Fruit fly (Drosophila melanogaster) whole organism, embryonic: ENCODE results near the gene Tollo.

Source experiments
- Abd-B ChIP-seq: fragments of 200-800 bp; sonication (Bioruptor generic); optimal IDR thresholded peaks from 2 replicates; lab custom pipeline; 2018; ENCODE audit warnings: missing biosample characterization, mild to moderate bottlenecking, missing genetic modification characterization, moderate library complexity
- CG12299 ChIP-seq: fragments of 200-800 bp; sonication (Bioruptor generic); optimal IDR thresholded peaks from 2 replicates; lab custom pipeline; 2018; ENCODE audit warnings: missing biosample characterization, mild to moderate bottlenecking, missing genetic modification characterization
- CG12744 ChIP-seq: fragments of 200-800 bp; sonication (Bioruptor generic); optimal IDR thresholded peaks from 2 replicates; lab custom pipeline; 2016; ENCODE audit warnings: missing biosample characterization, missing genetic modification characterization
- CG14014 ChIP-seq: fragments of 200-800 bp; sonication (Bioruptor generic); IDR thresholded peaks from 2 replicates; pipeline ENCODE4 v1.3.6; 2022; ENCODE audit warnings: missing biosample characterization, missing genetic modification characterization
- CG1792 ChIP-seq: fragments of 200-800 bp; sonication (Bioruptor generic); optimal IDR thresholded peaks from 2 replicates; lab custom pipeline; 2016; ENCODE audit warnings: missing biosample characterization, missing genetic modification characterization
- CG18011 ChIP-seq: fragments of 200-800 bp; sonication (Bioruptor generic); optimal IDR thresholded peaks from 2 replicates; lab custom pipeline; 2017; ENCODE audit warnings: missing biosample characterization, missing genetic modification characterization, mild to moderate bottlenecking, moderate library complexity, missing genotype
- CG18262 ChIP-seq: fragments of 200-800 bp; optimal IDR thresholded peaks from 3 replicates; lab custom pipeline; 2019; ENCODE audit warnings: missing biosample characterization, mild to moderate bottlenecking, missing genetic modification characterization, moderate library complexity
- CG2116 ChIP-seq: fragments of 200-800 bp; sonication (Bioruptor generic); optimal IDR thresholded peaks from 3 replicates; lab custom pipeline; 2018; ENCODE audit warnings: missing biosample characterization, mild to moderate bottlenecking, missing genetic modification characterization
- CG2712 ChIP-seq: fragments of 200-800 bp; optimal IDR thresholded peaks from 3 replicates; lab custom pipeline; 2019; ENCODE audit warnings: missing biosample characterization, mild to moderate bottlenecking, missing genetic modification characterization, moderate library complexity
- CG3065 ChIP-seq: fragments of 200-800 bp; sonication (Bioruptor generic); optimal IDR thresholded peaks from 2 replicates; lab custom pipeline; 2016; ENCODE audit warnings: missing biosample characterization, missing genetic modification characterization
- CG3838 ChIP-seq: fragments of 200-800 bp; sonication (Bioruptor generic); optimal IDR thresholded peaks from 3 replicates; lab custom pipeline; 2016; ENCODE audit warnings: missing biosample characterization, missing genetic modification characterization
- CG4854 ChIP-seq: fragments of 200-800 bp; sonication (Bioruptor generic); optimal IDR thresholded peaks from 2 replicates; lab custom pipeline; 2016; ENCODE audit warnings: missing biosample characterization, missing genetic modification characterization, inconsistent platforms
- CG6854 ChIP-seq: fragments of 200-800 bp; sonication (Bioruptor generic); optimal IDR thresholded peaks from 3 replicates; lab custom pipeline; 2017; ENCODE audit warnings: missing biosample characterization, mild to moderate bottlenecking, missing genetic modification characterization
- CG8388 ChIP-seq: fragments of 200-800 bp; sonication (Bioruptor generic); optimal IDR thresholded peaks from 2 replicates; lab custom pipeline; 2019; ENCODE audit warnings: missing biosample characterization, mild to moderate bottlenecking, missing genetic modification characterization, moderate library complexity
- CG8924 ChIP-seq: fragments of 200-800 bp; optimal IDR thresholded peaks from 3 replicates; lab custom pipeline; 2019; ENCODE audit warnings: missing biosample characterization, mild to moderate bottlenecking, missing genetic modification characterization, moderate library complexity
- CG9876 ChIP-seq: fragments of 200-800 bp; sonication (Bioruptor generic); optimal IDR thresholded peaks from 2 replicates; lab custom pipeline; 2016; ENCODE audit warnings: missing biosample characterization, missing genetic modification characterization
- CoRest ChIP-seq: fragments of 200-800 bp; sonication (Bioruptor generic); optimal IDR thresholded peaks from 3 replicates; lab custom pipeline; 2018; ENCODE audit warnings: missing biosample characterization, mild to moderate bottlenecking, missing genetic modification characterization, moderate library complexity
- E2f1 ChIP-seq: fragments of 200-800 bp; sonication (Bioruptor generic); IDR thresholded peaks from 2 replicates; pipeline ENCODE4 v1.3.6; 2022; ENCODE audit warnings: missing biosample characterization, missing genetic modification characterization
- HHEX ChIP-seq: fragments of 200-800 bp; sonication (Bioruptor generic); optimal IDR thresholded peaks from 3 replicates; lab custom pipeline; 2017; ENCODE audit warnings: missing biosample characterization, mild to moderate bottlenecking, missing genetic modification characterization, missing genetic modification reagents
- Hand ChIP-seq: fragments of 200-800 bp; sonication (Bioruptor generic); optimal IDR thresholded peaks from 2 replicates; lab custom pipeline; 2017; ENCODE audit warnings: mild to moderate bottlenecking, missing biosample characterization, missing genetic modification reagents, missing genetic modification characterization
- Lhr ChIP-seq: fragments of 200-800 bp; sonication (Bioruptor generic); optimal IDR thresholded peaks from 3 replicates; lab custom pipeline; 2017; ENCODE audit warnings: mild to moderate bottlenecking, missing biosample characterization, missing genetic modification reagents, missing genetic modification characterization
- NK7.1 ChIP-seq: fragments of 200-800 bp; sonication (Bioruptor generic); optimal IDR thresholded peaks from 3 replicates; lab custom pipeline; 2016; ENCODE audit warnings: missing biosample characterization, missing genetic modification characterization
- Nf-YA ChIP-seq: fragments of 200-800 bp; sonication (Bioruptor generic); IDR thresholded peaks from 2 replicates; pipeline ENCODE4 v1.3.6; 2022; ENCODE audit warnings: missing biosample characterization, missing genetic modification characterization
- Ptx1 ChIP-seq: fragments of 200-800 bp; sonication (Bioruptor generic); IDR thresholded peaks from 2 replicates; pipeline ENCODE4 v1.3.6; 2022; ENCODE audit warnings: missing biosample characterization, missing genetic modification characterization
- Rx ChIP-seq: fragments of 200-800 bp; sonication (Bioruptor generic); IDR thresholded peaks from 2 replicates; pipeline ENCODE4 v1.3.6; 2022; ENCODE audit warnings: missing biosample characterization, missing genetic modification characterization
- YL-1 ChIP-seq: fragments of 200-800 bp; sonication (Bioruptor generic); optimal IDR thresholded peaks from 3 replicates; lab custom pipeline; 2017; ENCODE audit warnings: missing biosample characterization, mild to moderate bottlenecking, missing genetic modification characterization
- abd-A ChIP-seq: fragments of 200-800 bp; sonication (Bioruptor generic); optimal IDR thresholded peaks from 3 replicates; lab custom pipeline; 2019; ENCODE audit warnings: missing biosample characterization, mild to moderate bottlenecking, missing genetic modification characterization, moderate library complexity
- bsh ChIP-seq, 2 experiments: fragments of 200-800 bp; sonication (Bioruptor generic); optimal IDR thresholded peaks; 2 replicates each; lab custom pipeline; 2017 to 2018; ENCODE audit warnings: mild to moderate bottlenecking in 2 of 2, missing biosample characterization in 2 of 2, missing genetic modification characterization in 2 of 2, moderate library complexity in 1 of 2
- eve ChIP-seq, 2 experiments: fragments of >200 bp; optimal IDR thresholded peaks; 2 replicates each; lab custom pipeline; 2017; ENCODE audit warnings: missing biosample characterization in 2 of 2, missing genetic modification characterization in 2 of 2
- fd64A ChIP-seq: fragments of 200-800 bp; sonication (Bioruptor generic); optimal IDR thresholded peaks from 3 replicates; lab custom pipeline; 2018; ENCODE audit warnings: missing biosample characterization, mild to moderate bottlenecking, missing genetic modification characterization
- gem ChIP-seq: fragments of 200-800 bp; sonication (Bioruptor generic); optimal IDR thresholded peaks from 2 replicates; lab custom pipeline; 2019; ENCODE audit warnings: missing biosample characterization, mild to moderate bottlenecking, missing genetic modification characterization, moderate library complexity
- grau ChIP-seq: fragments of 200-800 bp; optimal IDR thresholded peaks from 3 replicates; lab custom pipeline; 2019; ENCODE audit warnings: missing biosample characterization, mild to moderate bottlenecking, missing genetic modification characterization, moderate library complexity
- grn ChIP-seq: fragments of 200-800 bp; sonication (Bioruptor generic); optimal IDR thresholded peaks from 3 replicates; lab custom pipeline; 2017; ENCODE audit warnings: missing biosample characterization, missing genetic modification characterization
- gt ChIP-seq: fragments of 200-800 bp; sonication (Bioruptor generic); IDR thresholded peaks from 2 replicates; pipeline ENCODE4 v1.3.6; 2022; ENCODE audit warnings: missing biosample characterization, missing genetic modification characterization
- jing ChIP-seq: fragments of 200-800 bp; sonication (Bioruptor generic); optimal IDR thresholded peaks from 2 replicates; lab custom pipeline; 2018; ENCODE audit warnings: missing biosample characterization, mild to moderate bottlenecking, missing genetic modification characterization
- klu ChIP-seq: fragments of 200-800 bp; sonication (Bioruptor generic); IDR thresholded peaks from 2 replicates; pipeline ENCODE4 v1.3.6; 2022; ENCODE audit warnings: missing biosample characterization, missing genetic modification characterization
- knrl ChIP-seq: fragments of 200-800 bp; sonication (Bioruptor generic); IDR thresholded peaks from 3 replicates; pipeline ENCODE4 v1.3.6; 2022; ENCODE audit warnings: missing biosample characterization, missing genetic modification characterization; ENCODE audit not compliant: partially characterized antibody
- lmd ChIP-seq: fragments of 200-800 bp; sonication (Bioruptor generic); IDR thresholded peaks from 2 replicates; pipeline ENCODE4 v1.3.6; 2022; ENCODE audit warnings: missing biosample characterization, missing genetic modification characterization
- mirr ChIP-seq: fragments of 200-800 bp; sonication (Bioruptor generic); optimal IDR thresholded peaks from 3 replicates; lab custom pipeline; 2018; ENCODE audit warnings: missing biosample characterization, mild to moderate bottlenecking, missing genetic modification characterization
- nerfin-2 ChIP-seq: fragments of 200-800 bp; sonication (Bioruptor generic); IDR thresholded peaks from 2 replicates; pipeline ENCODE4 v1.3.6; 2022; ENCODE audit warnings: missing biosample characterization, missing genetic modification characterization; ENCODE audit not compliant: partially characterized antibody
- onecut ChIP-seq: fragments of 200-800 bp; sonication (Bioruptor generic); IDR thresholded peaks from 2 replicates; pipeline ENCODE4 v1.3.6; 2022; ENCODE audit warnings: missing biosample characterization, missing genetic modification characterization
- pan ChIP-seq, 4 experiments: fragments of >200 bp in 3 of 4; fragments of 200-800 bp in 1 of 4; sonication (Bioruptor generic) in 1 of 4; optimal IDR thresholded peaks in 3 of 4; IDR thresholded peaks in 1 of 4; 2 replicates each; pipeline versions ENCODE4 v1.3.6 to Lab custom; 2017 to 2022; ENCODE audit warnings: missing biosample characterization in 2 of 4, missing genetic modification characterization in 2 of 4, mixed read lengths in 1 of 4
- run ChIP-seq: fragments of 200-800 bp; sonication (Bioruptor generic); optimal IDR thresholded peaks from 3 replicates; lab custom pipeline; 2018; ENCODE audit warnings: missing biosample characterization, mild to moderate bottlenecking, missing genetic modification characterization
- sim ChIP-seq: fragments of 200-800 bp; sonication (Bioruptor generic); IDR thresholded peaks from 2 replicates; pipeline ENCODE4 v1.3.6; 2022; ENCODE audit warnings: missing biosample characterization, missing genetic modification characterization
- slbo ChIP-seq: fragments of 200-800 bp; sonication (Bioruptor generic); IDR thresholded peaks from 2 replicates; pipeline ENCODE4 v1.3.6; 2022; ENCODE audit warnings: missing biosample characterization, missing genetic modification characterization
- sr ChIP-seq: fragments of 200-800 bp; sonication (Bioruptor generic); IDR thresholded peaks from 3 replicates; pipeline ENCODE4 v1.3.6; 2022; ENCODE audit warnings: missing biosample characterization, missing genetic modification characterization
- sug ChIP-seq: fragments of 200-800 bp; optimal IDR thresholded peaks from 2 replicates; lab custom pipeline; 2019; ENCODE audit warnings: missing biosample characterization, mild to moderate bottlenecking, missing genetic modification characterization, moderate library complexity
- vvl ChIP-seq: fragments of 200-800 bp; sonication (Bioruptor generic); IDR thresholded peaks from 2 replicates; pipeline ENCODE4 v1.3.6; 2022; ENCODE audit warnings: missing biosample characterization, missing genetic modification characterization
- zen ChIP-seq: fragments of 200-800 bp; sonication (Bioruptor generic); optimal IDR thresholded peaks from 3 replicates; lab custom pipeline; 2018; ENCODE audit warnings: missing biosample characterization, mild to moderate bottlenecking, missing genetic modification characterization, moderate library complexity
- zfh1 ChIP-seq: fragments of 200-800 bp; sonication (Bioruptor generic); IDR thresholded peaks from 3 replicates; pipeline ENCODE4 v1.3.6; 2022; ENCODE audit warnings: missing biosample characterization, missing genetic modification characterization

Tollo gene

DNA sequence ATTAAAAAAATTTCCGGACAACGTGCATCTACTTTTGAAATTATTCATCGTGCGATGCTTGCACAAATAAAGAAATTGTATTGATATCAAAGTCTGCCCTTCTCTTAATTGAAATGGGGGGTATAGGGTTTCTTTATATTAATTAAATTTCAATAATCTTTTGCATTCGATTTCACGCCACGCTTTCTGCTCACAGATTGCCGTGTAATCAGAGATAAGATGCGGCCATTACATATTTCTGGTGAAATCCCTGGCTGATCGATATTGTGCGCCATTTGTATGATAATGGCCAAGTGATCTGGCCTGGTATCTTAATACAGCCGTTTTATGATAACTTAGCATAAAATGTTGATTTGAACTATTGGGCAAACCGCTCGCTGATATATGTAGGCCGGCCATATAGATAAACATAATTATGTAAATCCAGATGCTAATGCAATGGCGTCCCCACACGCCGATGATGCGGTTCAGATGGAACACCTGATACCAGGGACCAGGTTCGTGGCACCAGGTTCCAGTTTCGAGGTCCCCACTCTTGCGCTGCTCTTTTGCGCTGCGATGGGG is 16.4 kb downstream of the Tollo start (continued):
- no peak for TF ChIP-seq bsh (GFP tag; optimal IDR thresholded peaks at IDR 0.05; lab: Kevin White, UChicago)
- no peak for TF ChIP-seq grau (tag; lab: Kevin White, UChicago)
- no peak for TF ChIP-seq Hand (GFP tag; lab: Kevin White, UChicago)
- TF ChIP-seq CG3065 = no peak
- TF ChIP-seq CG6854 (GFP tag; lab: Kevin White, UChicago) = no peak
- no peak for TF ChIP-seq HHEX (GFP tag; lab: Kevin White, UChicago)
- TF ChIP-seq CG1792 = no peak
- TF ChIP-seq klu (GFP tag; lab: Robert Waterston, UW) = no peak
- no peak for TF ChIP-seq sr (GFP tag; lab: Robert Waterston, UW)
- no peak for TF ChIP-seq zfh1 (GFP tag; lab: Robert Waterston, UW)
- TF ChIP-seq slbo (GFP tag; lab: Robert Waterston, UW) = no peak
- peak; percentile 53 for TF ChIP-seq grn (GFP tag; lab: Kevin White, UChicago)
- peak; percentile 93 for TF ChIP-seq abd-A (tag; lab: Kevin White, UChicago)
- TF ChIP-seq pan (optimal IDR thresholded peaks at IDR 0.05; lab: Kevin White, UChicago) = no peak
- no peak for TF ChIP-seq pan (GFP tag; optimal IDR thresholded peaks at IDR 0.05 in 1 of 2, IDR thresholded peaks at IDR 0.05 in 1 of 2)
- TF ChIP-seq nerfin-2 (GFP tag; lab: Robert Waterston, UW) = no peak
- TF ChIP-seq YL-1 (GFP tag; lab: Kevin White, UChicago) = no peak
- TF ChIP-seq CG2116 (GFP tag; lab: Kevin White, UChicago) = no peak
- TF ChIP-seq NK7.1 (GFP tag; lab: Kevin White, UChicago) = no peak
- no peak for TF ChIP-seq CG9876 (GFP tag; lab: Kevin White, UChicago)
- no peak for TF ChIP-seq sim (GFP tag; lab: Robert Waterston, UW)
- TF ChIP-seq zen (tag; lab: Kevin White, UChicago) = no peak
- no peak for TF ChIP-seq fd64A
- no peak for TF ChIP-seq CG12299 (tag; lab: Kevin White, UChicago)
- TF ChIP-seq vvl = peak; percentile 90
- peak; percentile 46; the same call in 1 of the 2 replicates for TF ChIP-seq onecut (GFP tag; lab: Robert Waterston, UW)
- TF ChIP-seq CoRest (tag; lab: Kevin White, UChicago) = no peak
- no peak for TF ChIP-seq CG14014
- TF ChIP-seq, all 482 proteins: peak for 10

DNA sequence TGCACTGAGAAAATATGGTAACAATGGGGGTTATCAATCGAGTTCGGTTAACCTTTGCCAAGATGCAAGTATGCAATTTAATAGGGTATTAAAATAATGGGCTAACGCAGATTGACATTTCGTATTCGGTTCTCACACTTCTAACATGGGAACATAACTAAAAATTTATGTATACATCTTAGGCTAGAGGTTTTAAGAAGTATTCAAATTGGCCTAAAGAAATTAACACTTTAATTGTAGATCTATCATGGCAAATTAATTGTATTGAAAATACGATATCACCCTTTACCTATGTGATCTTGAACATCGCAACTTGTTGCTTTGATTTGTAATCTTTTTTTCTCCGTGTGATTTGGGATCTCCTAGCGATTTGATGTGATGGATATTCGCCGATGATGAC is 17.1 kb downstream of the Tollo start:
- TF ChIP-seq jing (GFP tag; lab: Kevin White, UChicago) (no peak), gem (tag; lab: Kevin White, UChicago) (peak; percentile 49), eve (GFP tag; optimal IDR thresholded peaks at IDR 0.05; lab: Kevin White, UChicago) (peak in 1 of 2 experiments; percentile 83), Abd-B (GFP tag; lab: Kevin White, UChicago) (peak; percentile 18), CG3838 (GFP tag; lab: Kevin White, UChicago) (no peak), Nf-YA (GFP tag; lab: Robert Waterston, UW) (no peak), CG8388 (peak; percentile 26), CG12744 (GFP tag; lab: Kevin White, UChicago) (no peak), Ptx1 (GFP tag; lab: Robert Waterston, UW) (no peak), gt (GFP tag; lab: Robert Waterston, UW) (no peak), Lhr (GFP tag; lab: Kevin White, UChicago) (no peak), CG3065 (no peak), Rx (GFP tag; lab: Robert Waterston, UW) (no peak), CG4854 (GFP tag; lab: Kevin White, UChicago) (no peak), lmd (GFP tag; lab: Robert Waterston, UW) (no peak), sug (tag; lab: Kevin White, UChicago) (no peak), knrl (no peak), CG18011 (GFP tag; lab: Kevin White, UChicago) (no peak), run (no peak), mirr (GFP tag; lab: Kevin White, UChicago) (no peak), CG18262 (tag; lab: Kevin White, UChicago) (peak; percentile 45), E2f1 (GFP tag; lab: Robert Waterston, UW) (no peak), CG2712 (tag; lab: Kevin White, UChicago) (peak; percentile 34), CG8924 (tag; lab: Kevin White, UChicago) (peak; percentile 14)
